Fruit fly (Drosophila melanogaster) whole organism, embryonic: ENCODE results near the gene nompC.

ENCODE experiments used
- Adf1 ChIP-seq: fragments of 200-800 bp; sonication (Bioruptor generic); IDR thresholded peaks from 2 replicates; pipeline ENCODE4 v1.3.6; 2022; ENCODE audit warnings: missing biosample characterization, missing genetic modification characterization
- Bgb ChIP-seq: fragments of 200-800 bp; sonication (Bioruptor generic); IDR thresholded peaks from 2 replicates; pipeline ENCODE4 v1.3.6; 2022; ENCODE audit warnings: missing biosample characterization, missing genetic modification characterization; ENCODE audit not compliant: partially characterized antibody
- CG1024 ChIP-seq: fragments of 200-800 bp; sonication (Bioruptor generic); IDR thresholded peaks from 2 replicates; pipeline ENCODE4 v1.3.6; 2022; ENCODE audit warnings: missing biosample characterization, missing genetic modification characterization
- CG13287 ChIP-seq: fragments of 200-800 bp; sonication (Bioruptor generic); IDR thresholded peaks from 2 replicates; pipeline ENCODE4 v1.3.6; 2022; ENCODE audit warnings: missing biosample characterization, missing genetic modification characterization; ENCODE audit not compliant: partially characterized antibody
- CG2199 ChIP-seq: fragments of 200-800 bp; sonication (Bioruptor generic); IDR thresholded peaks from 3 replicates; pipeline ENCODE4 v1.3.6; 2022; ENCODE audit warnings: missing biosample characterization, missing genetic modification characterization
- CG2875 ChIP-seq: fragments of 200-800 bp; sonication (Bioruptor generic); optimal IDR thresholded peaks from 2 replicates; lab custom pipeline; 2017; ENCODE audit warnings: missing biosample characterization, mild to moderate bottlenecking, missing genetic modification characterization, missing genetic modification reagents
- CG32532 ChIP-seq: fragments of 200-800 bp; sonication (Bioruptor generic); IDR thresholded peaks from 2 replicates; pipeline ENCODE4 v1.3.6; 2022; ENCODE audit warnings: missing biosample characterization, missing genetic modification characterization
- CG6813 ChIP-seq: fragments of 200-800 bp; sonication (Bioruptor generic); optimal IDR thresholded peaks from 2 replicates; lab custom pipeline; 2017; ENCODE audit warnings: missing biosample characterization, missing genetic modification characterization, mild to moderate bottlenecking, moderate library complexity, missing genetic modification reagents
- CG7372 ChIP-seq: fragments of 200-800 bp; sonication (Bioruptor generic); IDR thresholded peaks from 2 replicates; pipeline ENCODE4 v1.3.6; 2022; ENCODE audit warnings: missing biosample characterization, missing genetic modification characterization
- CG8281 ChIP-seq: fragments of 200-800 bp; sonication (Bioruptor generic); optimal IDR thresholded peaks from 2 replicates; lab custom pipeline; 2018; ENCODE audit warnings: missing biosample characterization, mild to moderate bottlenecking, missing genetic modification characterization, moderate library complexity
- CG8478 ChIP-seq: fragments of >200 bp; optimal IDR thresholded peaks from 2 replicates; lab custom pipeline; 2018
- CG9797 ChIP-seq: fragments of 200-800 bp; sonication (Bioruptor generic); optimal IDR thresholded peaks from 3 replicates; lab custom pipeline; 2018; ENCODE audit warnings: missing biosample characterization, mild to moderate bottlenecking, missing genetic modification characterization
- CG9932 ChIP-seq: fragments of 200-800 bp; sonication (Bioruptor generic); IDR thresholded peaks from 2 replicates; pipeline ENCODE4 v1.3.6; 2022; ENCODE audit warnings: missing biosample characterization, missing genetic modification characterization
- CHES-1-like ChIP-seq: fragments of 200-800 bp; sonication (Bioruptor generic); optimal IDR thresholded peaks from 2 replicates; lab custom pipeline; 2016; ENCODE audit warnings: missing biosample characterization, missing genetic modification characterization
- CTCF ChIP-seq: fragments of 200-800 bp; sonication (Bioruptor generic); optimal IDR thresholded peaks from 2 replicates; lab custom pipeline; 2017; ENCODE audit warnings: missing biosample characterization, mild to moderate bottlenecking, missing genetic modification characterization, moderate library complexity
- Deaf1 ChIP-seq: fragments of 200-800 bp; optimal IDR thresholded peaks from 3 replicates; lab custom pipeline; 2019; ENCODE audit warnings: missing biosample characterization, mild to moderate bottlenecking, missing genetic modification characterization, moderate library complexity
- Dip2 ChIP-seq: fragments of 200-800 bp; sonication (Bioruptor generic); IDR thresholded peaks from 2 replicates; pipeline ENCODE4 v1.3.6; 2022; ENCODE audit warnings: missing biosample characterization, missing genetic modification characterization
- Hey ChIP-seq: fragments of 200-800 bp; sonication (Bioruptor generic); optimal IDR thresholded peaks from 3 replicates; lab custom pipeline; 2018; ENCODE audit warnings: missing biosample characterization, mild to moderate bottlenecking, missing genetic modification characterization
- HmgD ChIP-seq: fragments of 200-800 bp; sonication (Bioruptor generic); optimal IDR thresholded peaks from 3 replicates; lab custom pipeline; 2016; ENCODE audit warnings: missing biosample characterization, missing genetic modification characterization
- Hr51 ChIP-seq, 2 experiments: fragments of 200-800 bp; sonication (Bioruptor generic); optimal IDR thresholded peaks; 2 replicates in 1 of 2; 3 replicates in 1 of 2; lab custom pipeline; 2016 to 2018; ENCODE audit warnings: missing biosample characterization in 2 of 2, missing genetic modification characterization in 2 of 2, mild to moderate bottlenecking in 1 of 2, moderate library complexity in 1 of 2
- Hr78 ChIP-seq, 2 experiments: fragments of 200-800 bp in 1 of 2; fragments of >200 bp in 1 of 2; sonication (Bioruptor generic) in 1 of 2; optimal IDR thresholded peaks; 2 replicates each; lab custom pipeline; 2017 to 2019; ENCODE audit warnings: missing biosample characterization in 2 of 2, missing genetic modification characterization in 2 of 2, mild to moderate bottlenecking in 1 of 2, moderate library complexity in 1 of 2
- MBD-R2 ChIP-seq: fragments of 200-800 bp; sonication (Bioruptor generic); IDR thresholded peaks from 2 replicates; pipeline ENCODE4 v1.3.6; 2022; ENCODE audit warnings: missing biosample characterization, missing genetic modification characterization
- Mrtf ChIP-seq: fragments of 200-800 bp; sonication (Bioruptor generic); IDR thresholded peaks from 3 replicates; pipeline ENCODE4 v1.3.6; 2022; ENCODE audit warnings: missing biosample characterization, missing genetic modification characterization
- Pdp1 ChIP-seq, 2 experiments: fragments of 200-800 bp; sonication (Bioruptor generic); optimal IDR thresholded peaks; 3 replicates each; lab custom pipeline; 2016; ENCODE audit warnings: missing biosample characterization in 2 of 2, missing genetic modification characterization in 2 of 2, mild to moderate bottlenecking in 1 of 2, moderate library complexity in 1 of 2
- Trl ChIP-seq, 3 experiments: fragments of >200 bp in 2 of 3; fragments of 200-800 bp in 1 of 3; sonication (Bioruptor generic) in 1 of 3; optimal IDR thresholded peaks; 2 replicates in 1 of 3; 3 replicates in 2 of 3; lab custom pipeline; 2016 to 2017; ENCODE audit warnings: missing biosample characterization in 1 of 3, missing genetic modification characterization in 1 of 3
- ara ChIP-seq: fragments of 200-800 bp; sonication (Bioruptor generic); IDR thresholded peaks from 2 replicates; pipeline ENCODE4 v1.3.6; 2022; ENCODE audit warnings: missing biosample characterization, missing genetic modification characterization
- bbx ChIP-seq: fragments of 200-800 bp; sonication (Bioruptor generic); IDR thresholded peaks from 2 replicates; pipeline ENCODE4 v1.3.6; 2022; ENCODE audit warnings: missing biosample characterization, missing genetic modification characterization; ENCODE audit not compliant: partially characterized antibody
- bcd ChIP-seq: fragments of 200-800 bp; sonication (Bioruptor generic); optimal IDR thresholded peaks from 2 replicates; lab custom pipeline; 2017; ENCODE audit warnings: missing biosample characterization, mild to moderate bottlenecking, missing genetic modification characterization
- cg ChIP-seq: fragments of 200-800 bp; sonication (Bioruptor generic); optimal IDR thresholded peaks from 3 replicates; lab custom pipeline; 2019; ENCODE audit warnings: missing biosample characterization, mild to moderate bottlenecking, missing genetic modification characterization, moderate library complexity
- chinmo ChIP-seq: fragments of 200-800 bp; sonication (Bioruptor generic); IDR thresholded peaks from 4 replicates; pipeline ENCODE4 v1.3.6; 2022; ENCODE audit warnings: missing biosample characterization, missing genetic modification characterization; ENCODE audit not compliant: partially characterized antibody
- chm ChIP-seq: fragments of 200-800 bp; sonication (Bioruptor generic); IDR thresholded peaks from 2 replicates; pipeline ENCODE4 v1.3.6; 2022; ENCODE audit warnings: missing biosample characterization, missing genetic modification characterization
- ci ChIP-seq: fragments of 200-800 bp; sonication (Bioruptor generic); IDR thresholded peaks from 3 replicates; pipeline ENCODE4 v1.3.6; 2022; ENCODE audit warnings: missing biosample characterization, missing genetic modification characterization
- gcm ChIP-seq: fragments of 200-800 bp; sonication (Bioruptor generic); optimal IDR thresholded peaks from 2 replicates; lab custom pipeline; 2019; ENCODE audit warnings: missing biosample characterization, mild to moderate bottlenecking, missing genetic modification characterization, moderate library complexity
- hkb ChIP-seq, 2 experiments: fragments of 200-800 bp in 1 of 2; fragments of >200 bp in 1 of 2; sonication (Bioruptor generic) in 1 of 2; IDR thresholded peaks in 1 of 2; optimal IDR thresholded peaks in 1 of 2; 2 replicates each; pipeline versions ENCODE4 v1.3.6 to Lab custom; 2017 to 2022; ENCODE audit warnings: missing biosample characterization in 1 of 2, missing genetic modification characterization in 1 of 2
- kay ChIP-seq: fragments of 200-800 bp; sonication (Bioruptor generic); optimal IDR thresholded peaks from 2 replicates; lab custom pipeline; 2016; ENCODE audit warnings: missing biosample characterization, missing genetic modification characterization
- luna ChIP-seq: fragments of 200-800 bp; sonication (Bioruptor generic); optimal IDR thresholded peaks from 2 replicates; lab custom pipeline; 2016; ENCODE audit warnings: missing biosample characterization, missing genetic modification characterization
- nerfin-1 ChIP-seq: fragments of 200-800 bp; sonication (Bioruptor generic); optimal IDR thresholded peaks from 3 replicates; lab custom pipeline; 2019; ENCODE audit warnings: missing biosample characterization, mild to moderate bottlenecking, missing genetic modification characterization, moderate library complexity
- odd ChIP-seq: fragments of 200-800 bp; sonication (Bioruptor generic); optimal IDR thresholded peaks from 2 replicates; lab custom pipeline; 2017; ENCODE audit warnings: missing biosample characterization, mild to moderate bottlenecking, missing genetic modification characterization
- otp ChIP-seq: fragments of 200-800 bp; sonication (Bioruptor generic); IDR thresholded peaks from 3 replicates; pipeline ENCODE4, ENCODE4 v1.3.6; 2022; ENCODE audit warnings: missing biosample characterization, missing genetic modification characterization
- pros ChIP-seq: fragments of 200-800 bp; sonication (Bioruptor generic); optimal IDR thresholded peaks from 3 replicates; lab custom pipeline; 2019; ENCODE audit warnings: missing biosample characterization, mild to moderate bottlenecking, missing genetic modification characterization, moderate library complexity
- rib ChIP-seq: fragments of 200-800 bp; sonication (Bioruptor generic); IDR thresholded peaks from 2 replicates; pipeline ENCODE4 v1.3.6; 2022; ENCODE audit warnings: missing biosample characterization, missing genetic modification characterization
- sens ChIP-seq: fragments of 200-800 bp; sonication (Bioruptor generic); peaks from one replicate; lab custom pipeline; 2016; ENCODE audit warnings: missing biosample characterization, missing genetic modification characterization
- seq ChIP-seq: fragments of 200-800 bp; sonication (Bioruptor generic); IDR thresholded peaks from 2 replicates; pipeline ENCODE4 v1.3.6; 2022; ENCODE audit warnings: missing biosample characterization, missing genetic modification characterization
- sna ChIP-seq: fragments of 200-800 bp; sonication (Bioruptor generic); IDR thresholded peaks from 2 replicates; pipeline ENCODE4 v1.3.6; 2022; ENCODE audit warnings: missing biosample characterization, missing genetic modification characterization; ENCODE audit not compliant: partially characterized antibody
- ssp ChIP-seq: fragments of 200-800 bp; sonication (Bioruptor generic); IDR thresholded peaks from 2 replicates; pipeline ENCODE4 v1.3.6; 2022; ENCODE audit warnings: missing biosample characterization, missing genetic modification characterization
- ttk ChIP-seq: fragments of 200-800 bp; sonication (Bioruptor generic); IDR thresholded peaks from 2 replicates; pipeline ENCODE4 v2.1.2; 2022; ENCODE audit warnings: missing biosample characterization, missing genetic modification characterization
- zen2 ChIP-seq: fragments of 200-800 bp; sonication (Bioruptor generic); IDR thresholded peaks from 3 replicates; pipeline ENCODE4 v1.3.6; 2022; ENCODE audit warnings: missing biosample characterization, missing genetic modification characterization; ENCODE audit not compliant: partially characterized antibody

Gene nompC

DNA sequence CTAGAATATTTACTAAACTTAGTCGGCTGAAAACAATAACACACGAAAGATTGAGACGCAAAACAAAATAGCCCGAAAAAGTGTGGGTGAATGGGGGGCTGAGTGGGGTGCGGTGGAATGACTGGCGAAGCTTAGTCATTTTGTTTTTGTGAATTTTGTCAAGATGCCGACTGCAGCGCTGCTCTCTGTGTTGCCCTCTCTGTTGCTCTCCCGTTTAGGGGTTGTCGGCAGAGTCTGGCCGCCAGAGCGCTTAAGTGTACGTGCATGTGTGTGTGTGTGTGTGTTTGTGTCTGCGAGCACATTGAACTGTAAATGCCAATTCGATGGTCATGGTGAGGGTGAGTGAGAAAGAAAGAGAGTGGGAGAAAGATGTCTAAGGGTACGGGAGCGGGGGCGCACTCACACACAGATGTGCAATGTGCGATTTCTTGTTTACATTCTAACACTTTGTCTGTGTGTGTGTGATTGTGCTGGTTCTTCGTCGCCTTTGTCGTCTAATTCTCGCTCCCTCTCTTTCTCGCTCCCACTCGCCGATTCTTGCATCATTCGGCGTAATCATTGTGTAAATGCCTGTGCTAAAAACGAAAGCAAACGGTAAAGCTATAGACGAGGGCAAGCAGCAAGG, 39.5 kb upstream of the nompC start:
- TF ChIP-seq CG9932 (GFP tag; lab: Robert Waterston, UW): 0 out of 2 replicates have a peak, but pooled peaks have one; percentile 13
- 0 out of 3 replicates have a peak, but pooled peaks have one; percentile 48 for TF ChIP-seq CG2199 (GFP tag; lab: Robert Waterston, UW)
- TF ChIP-seq CG7372 (GFP tag; lab: Robert Waterston, UW): no peak
- TF ChIP-seq ttk (GFP tag; lab: Robert Waterston, UW): peak; percentile 70
- peak; percentile 5 for TF ChIP-seq CG6813
- peak; percentile 65 for TF ChIP-seq sens (GFP tag; lab: Kevin White, UChicago)
- TF ChIP-seq gcm (GFP tag; lab: Kevin White, UChicago): peak; percentile 30
- peak; percentile 97 for TF ChIP-seq Hey (tag; lab: Kevin White, UChicago)
- TF ChIP-seq ci (GFP tag; lab: Robert Waterston, UW): peak; percentile 39; the same call in 1 of the 3 replicates
- peak; percentile 77 for TF ChIP-seq pros (GFP tag; lab: Kevin White, UChicago)
- 0 out of 2 replicates have a peak, but pooled peaks have one; percentile 40 for TF ChIP-seq bbx
- peak; percentile 13 for TF ChIP-seq CG2875 (GFP tag; lab: Kevin White, UChicago)
- peak; percentile 71 for TF ChIP-seq kay (GFP tag; lab: Kevin White, UChicago)
- peak; percentile 31; the same call in 1 of the 3 replicates for TF ChIP-seq zen2 (GFP tag; lab: Robert Waterston, UW)
- TF ChIP-seq MBD-R2 (GFP tag; lab: Robert Waterston, UW): 0 out of 2 replicates have a peak, but pooled peaks have one; percentile 23
- TF ChIP-seq chinmo: peak; percentile 88; the same call in 3 of the 4 replicates
- TF ChIP-seq CG9797: no peak
- peak; percentile 26; the same call in 1 of the 2 replicates for TF ChIP-seq CG32532 (GFP tag; lab: Robert Waterston, UW)
- no peak for TF ChIP-seq luna (GFP tag; lab: Kevin White, UChicago)
- no peak for TF ChIP-seq CG8281 (tag; lab: Kevin White, UChicago)
- TF ChIP-seq Adf1 (GFP tag; lab: Robert Waterston, UW): peak; percentile 53
- peak; percentile 52; the same call in 1 of the 2 replicates for TF ChIP-seq sna (GFP tag; lab: Robert Waterston, UW)
- peak; percentile 40; the same call in 1 of the 2 replicates for TF ChIP-seq seq (GFP tag; lab: Robert Waterston, UW)
- peak; percentile 19; the same call in 1 of the 2 replicates for TF ChIP-seq chm (GFP tag; lab: Robert Waterston, UW)
- TF ChIP-seq cg (GFP tag; lab: Kevin White, UChicago): peak; percentile 90
- no peak for TF ChIP-seq ara (GFP tag; lab: Robert Waterston, UW)
- peak in 1 of 2 experiments; percentile 10 for TF ChIP-seq Hr78 (GFP tag; optimal IDR thresholded peaks at IDR 0.05; lab: Kevin White, UChicago)
- TF ChIP-seq Mrtf (GFP tag; lab: Robert Waterston, UW): 0 out of 3 replicates have a peak, but pooled peaks have one; percentile 8
- TF ChIP-seq HmgD (GFP tag; lab: Kevin White, UChicago): peak; percentile 15
- peak; percentile 64 to 85 for TF ChIP-seq Trl (optimal IDR thresholded peaks at IDR 0.05; lab: Kevin White, UChicago)
- TF ChIP-seq Trl (GFP tag; optimal IDR thresholded peaks at IDR 0.05; lab: Kevin White, UChicago): peak; percentile 22
- peak; percentile 9; the same call in 1 of the 2 replicates for TF ChIP-seq CG13287 (GFP tag; lab: Robert Waterston, UW)
- no peak for TF ChIP-seq Hr51 (GFP tag; optimal IDR thresholded peaks at IDR 0.05; lab: Kevin White, UChicago)
- TF ChIP-seq CG8478 (lab: Kevin White, UChicago): peak; percentile 80
- no peak for TF ChIP-seq ssp (GFP tag; lab: Robert Waterston, UW)
- no peak for TF ChIP-seq CHES-1-like
- TF ChIP-seq odd: no peak
- TF ChIP-seq CG1024: no peak
- no peak for TF ChIP-seq Dip2 (GFP tag; lab: Robert Waterston, UW)
- peak; percentile 9 for TF ChIP-seq bcd (GFP tag; lab: Kevin White, UChicago)
- TF ChIP-seq hkb (optimal IDR thresholded peaks at IDR 0.05; lab: Kevin White, UChicago): no peak
- 0 out of 2 replicates have a peak, but pooled peaks have one; percentile 8 for TF ChIP-seq hkb (GFP tag; IDR thresholded peaks at IDR 0.05; lab: Robert Waterston, UW)
- peak; percentile 21; the same call in 1 of the 2 replicates for TF ChIP-seq Bgb (GFP tag; lab: Robert Waterston, UW)
- TF ChIP-seq nerfin-1: peak; percentile 75
- TF ChIP-seq CTCF (GFP tag; lab: Kevin White, UChicago): peak; percentile 23
- TF ChIP-seq Deaf1 (tag; lab: Kevin White, UChicago): peak; percentile 53
- 0 out of 3 replicates have a peak, but pooled peaks have one; percentile 20 for TF ChIP-seq otp (GFP tag; lab: Robert Waterston, UW)
- TF ChIP-seq rib (GFP tag; lab: Robert Waterston, UW): peak; percentile 77; the same call in 1 of the 2 replicates
- peak in 1 of 2 experiments; percentile 91 for TF ChIP-seq Pdp1 (GFP tag; optimal IDR thresholded peaks at IDR 0.05; lab: Kevin White, UChicago)
